Fruit fly (Drosophila melanogaster): ENCODE measurements around the gene CG44227.

CG44227 gene

dm6 chr3R:8652731-8653130, 32.2 kb downstream of the CG44227 start, which contains the start of the genes Sys1 and Dhod (continued):
- TF ChIP-seq prd (optimal IDR thresholded peaks at IDR 0.05), result no peak
- peak; percentile 83 for TF ChIP-seq prd (GFP tag; IDR thresholded peaks at IDR 0.05)

dm6 chr3R:8650741-8651140, 34.2 kb downstream of the CG44227 start, which contains the start of the genes Mkk4 and SLIRP2:
Gene Mkk4, minus strand, starts transcription at chr3R:8650796.
Gene SLIRP2, plus strand, starts transcription at chr3R:8651084.
- TF ChIP-seq nau (GFP tag; optimal IDR thresholded peaks at IDR 0.05) (peak; percentile 96), gcm2 (GFP tag; optimal IDR thresholded peaks at IDR 0.05) (peak; percentile 97), CG14014 (GFP tag; IDR thresholded peaks at IDR 0.05) (peak; percentile 99), wor (GFP tag; IDR thresholded peaks at IDR 0.05) (peak; percentile 98), dpn (GFP tag; optimal IDR thresholded peaks at IDR 0.05) (peak; percentile 99), CG10209 (GFP tag; optimal IDR thresholded peaks at IDR 0.05) (peak; percentile 99), CHES-1-like (GFP tag; optimal IDR thresholded peaks at IDR 0.05) (peak; percentile 99), Xbp1 (GFP tag; optimal IDR thresholded peaks at IDR 0.05) (peak; percentile 100), Lhr (GFP tag; optimal IDR thresholded peaks at IDR 0.05) (peak; percentile 97), Fer2 (tag; optimal IDR thresholded peaks at IDR 0.05) (peak; percentile 98), Adf1 (GFP tag; IDR thresholded peaks at IDR 0.05) (peak; percentile 89), Meics (GFP tag; optimal IDR thresholded peaks at IDR 0.05) (peak; percentile 98), z (GFP tag; IDR thresholded peaks at IDR 0.05) (peak; percentile 78; the same call in 2 of the 3 replicates), CG8290 (GFP tag; optimal IDR thresholded peaks at IDR 0.05) (peak; percentile 97), CG8290 (tag; optimal IDR thresholded peaks at IDR 0.05) (peak; percentile 91 to 96), ttk (GFP tag; IDR thresholded peaks at IDR 0.05) (peak; percentile 99), CG17186 (GFP tag; optimal IDR thresholded peaks at IDR 0.05) (peak; percentile 97), tna (GFP tag; IDR thresholded peaks at IDR 0.05; ENCODE audit: partially characterized antibody) (peak; percentile 83), ci (GFP tag; IDR thresholded peaks at IDR 0.05) (peak; percentile 99), Fer1 (GFP tag; optimal IDR thresholded peaks at IDR 0.05) (peak; percentile 98), CG33213 (GFP tag; optimal IDR thresholded peaks at IDR 0.05) (peak; percentile 99), MESR4 (GFP tag; optimal IDR thresholded peaks at IDR 0.05) (peak; percentile 84), gem (tag; optimal IDR thresholded peaks at IDR 0.05) (peak; percentile 100), CG3163 (GFP tag; optimal IDR thresholded peaks at IDR 0.05) (peak; percentile 92), CG7357 (GFP tag; IDR thresholded peaks at IDR 0.05) (peak; percentile 96), fd64A (GFP tag; optimal IDR thresholded peaks at IDR 0.05) (peak; percentile 92), CG11504 (tag; optimal IDR thresholded peaks at IDR 0.05) (peak; percentile 98), zfh2 (GFP tag; optimal IDR thresholded peaks at IDR 0.05) (peak; percentile 99), CG12236 (GFP tag; optimal IDR thresholded peaks at IDR 0.05) (peak; percentile 98), dmrt11E (tag; optimal IDR thresholded peaks at IDR 0.05) (peak; percentile 99), pho (GFP tag; optimal IDR thresholded peaks at IDR 0.05) (peak; percentile 99), BtbVII (GFP tag; optimal IDR thresholded peaks at IDR 0.05) (peak; percentile 98), CG3838 (GFP tag; optimal IDR thresholded peaks at IDR 0.05) (peak; percentile 98), CG14050 (GFP tag; IDR thresholded peaks at IDR 0.05) (peak; percentile 99), CG2116 (GFP tag; optimal IDR thresholded peaks at IDR 0.05) (peak; percentile 96), lmd (GFP tag; IDR thresholded peaks at IDR 0.05) (peak; percentile 99), CG5180 (GFP tag; optimal IDR thresholded peaks at IDR 0.05) (peak; percentile 90), hb (GFP tag; IDR thresholded peaks at IDR 0.05; ENCODE audit: partially characterized antibody) (peak; percentile 91), CG4820 (GFP tag; optimal IDR thresholded peaks at IDR 0.05) (peak; percentile 99), Dfd (GFP tag; optimal IDR thresholded peaks at IDR 0.05) (peak in 1 of 2 experiments; percentile 49), HmgD (GFP tag; optimal IDR thresholded peaks at IDR 0.05) (peak; percentile 98), CG32532 (GFP tag; IDR thresholded peaks at IDR 0.05) (peak; percentile 99), lab (GFP tag; optimal IDR thresholded peaks at IDR 0.05) (peak; percentile 99), CG12155 (GFP tag; optimal IDR thresholded peaks at IDR 0.05) (peak; percentile 98), twi (tag; optimal IDR thresholded peaks at IDR 0.05) (peak; percentile 98), CG11696 (GFP tag; IDR thresholded peaks at IDR 0.05) (peak; percentile 96), CG11247 (GFP tag; IDR thresholded peaks at IDR 0.05) (peak; percentile 99), vvl (GFP tag; IDR thresholded peaks at IDR 0.05) (peak; percentile 100)
